Worm (Caenorhabditis elegans) whole organism, L4/young adult: ENCODE data around the gene C27D6.3.

Source experiments
- W03F9.2 ChIP-seq: fragments of 150-350 bp; optimal IDR thresholded peaks from 2 replicates; lab custom pipeline; 2014; ENCODE audit warnings: missing biosample characterization, missing genetic modification characterization
- dao-5 ChIP-seq: sonication (generic microtip); optimal IDR thresholded peaks from 2 replicates; lab custom pipeline; 2016; ENCODE audit warnings: missing genotype, missing genetic modification characterization, moderate library complexity, missing compliant biosample characterization
- him-1 ChIP-seq: sonication (generic microtip); optimal IDR thresholded peaks from 2 replicates; lab custom pipeline; 2016; ENCODE audit warnings: missing genotype, missing genetic modification reagents, missing genetic modification characterization, missing compliant biosample characterization

DNA sequence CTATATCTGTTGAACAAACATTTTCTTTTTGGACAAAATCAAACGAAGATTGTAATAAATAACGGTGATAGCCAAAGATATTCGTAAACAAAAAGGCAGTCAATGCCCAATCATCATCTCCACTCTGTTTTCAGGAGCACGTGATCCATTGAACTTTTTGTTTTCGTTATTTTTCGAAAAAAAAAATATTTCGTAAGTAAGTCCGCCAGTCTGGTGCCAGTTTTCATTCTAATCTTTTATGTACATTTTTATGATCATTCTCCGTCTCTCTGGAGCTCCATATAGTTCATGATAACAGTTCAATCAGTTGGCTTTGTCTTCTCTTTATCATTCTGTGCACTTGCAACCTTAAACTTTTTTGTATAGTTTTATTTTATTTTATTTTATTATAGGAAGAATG, 28.7 kb upstream of the C27D6.3 start, which contains the start of gene ampd-1:
- TF ChIP-seq him-1 (tag; lab: Kevin White, UChicago) = no peak
- TF ChIP-seq dao-5 = no peak
- no peak for TF ChIP-seq W03F9.2 (tag; lab: Kevin White, UChicago)
